Worm (Caenorhabditis elegans) whole organism, late embryonic: ENCODE measurements around the gene srab-17.

ENCODE experiments used
- ceh-45 ChIP-seq: fragments of 200-800 bp; sonication (Bioruptor generic); IDR thresholded peaks from 2 replicates; pipeline ENCODE4 v1.3.6; 2022; ENCODE audit warnings: missing genetic modification reagents, missing genetic modification characterization, missing compliant biosample characterization
- dve-1 ChIP-seq: sonication (generic microtip); optimal IDR thresholded peaks from 2 replicates; lab custom pipeline; 2017; ENCODE audit warnings: antibody characterized with exemption, mild to moderate bottlenecking, missing genetic modification characterization, missing compliant biosample characterization
- eyg-1 ChIP-seq: sonication (generic microtip); optimal IDR thresholded peaks from 2 replicates; lab custom pipeline; 2016; ENCODE audit warnings: missing genotype, missing genetic modification characterization, missing compliant biosample characterization
- fax-1 ChIP-seq: sonication (generic microtip); optimal IDR thresholded peaks from 2 replicates; lab custom pipeline; 2016; ENCODE audit warnings: missing genotype, missing genetic modification characterization, missing compliant biosample characterization
- gmeb-2 ChIP-seq: sonication (generic microtip); optimal IDR thresholded peaks from 2 replicates; lab custom pipeline; 2016; ENCODE audit warnings: missing genetic modification characterization, inconsistent platforms, missing compliant biosample characterization
- hlh-13 ChIP-seq: fragments of 200-800 bp; sonication (Bioruptor generic); optimal IDR thresholded peaks from 2 replicates; lab custom pipeline; 2018; ENCODE audit warnings: mild to moderate bottlenecking, missing genetic modification characterization, missing compliant biosample characterization
- nfya-1 ChIP-seq: sonication (generic microtip); optimal IDR thresholded peaks from 2 replicates; lab custom pipeline; 2017; ENCODE audit warnings: missing genetic modification characterization, mild to moderate bottlenecking, missing compliant biosample characterization, antibody characterized with exemption, moderate library complexity
- nhr-11 ChIP-seq: fragments of 150-350 bp; optimal IDR thresholded peaks from 2 replicates; lab custom pipeline; 2014; ENCODE audit warnings: missing biosample characterization, missing genetic modification characterization
- pag-3 ChIP-seq: sonication (generic microtip); optimal IDR thresholded peaks from 2 replicates; lab custom pipeline; 2016; ENCODE audit warnings: missing compliant biosample characterization, missing genetic modification characterization, borderline replicate concordance
- rnt-1 ChIP-seq: sonication (generic microtip); optimal IDR thresholded peaks from 2 replicates; lab custom pipeline; 2016; ENCODE audit warnings: missing genetic modification characterization, missing compliant biosample characterization

ce11 chrV:9859863-9860262, 8.3 kb downstream of the srab-17 start, which contains the start of gene lsy-12:
- no peak for TF ChIP-seq pag-3 (tag; lab: Kevin White, UChicago)
- no peak for TF ChIP-seq gmeb-2
- TF ChIP-seq dve-1: no peak
- no peak for TF ChIP-seq fax-1 (tag; lab: Kevin White, UChicago)
- TF ChIP-seq nfya-1: no peak
- TF ChIP-seq nhr-11 (tag; lab: Kevin White, UChicago): no peak
- no peak for TF ChIP-seq rnt-1 (tag; lab: Kevin White, UChicago)
- TF ChIP-seq eyg-1 (tag; lab: Kevin White, UChicago): no peak
- no peak for TF ChIP-seq hlh-13 (GFP tag; lab: Kevin White, UChicago)
- no peak for TF ChIP-seq ceh-45 (GFP tag; lab: Robert Waterston, UW)
